Fruit fly (Drosophila melanogaster): Measurements from ENCODE around the gene CG9072.

CG9072 gene

DNA sequence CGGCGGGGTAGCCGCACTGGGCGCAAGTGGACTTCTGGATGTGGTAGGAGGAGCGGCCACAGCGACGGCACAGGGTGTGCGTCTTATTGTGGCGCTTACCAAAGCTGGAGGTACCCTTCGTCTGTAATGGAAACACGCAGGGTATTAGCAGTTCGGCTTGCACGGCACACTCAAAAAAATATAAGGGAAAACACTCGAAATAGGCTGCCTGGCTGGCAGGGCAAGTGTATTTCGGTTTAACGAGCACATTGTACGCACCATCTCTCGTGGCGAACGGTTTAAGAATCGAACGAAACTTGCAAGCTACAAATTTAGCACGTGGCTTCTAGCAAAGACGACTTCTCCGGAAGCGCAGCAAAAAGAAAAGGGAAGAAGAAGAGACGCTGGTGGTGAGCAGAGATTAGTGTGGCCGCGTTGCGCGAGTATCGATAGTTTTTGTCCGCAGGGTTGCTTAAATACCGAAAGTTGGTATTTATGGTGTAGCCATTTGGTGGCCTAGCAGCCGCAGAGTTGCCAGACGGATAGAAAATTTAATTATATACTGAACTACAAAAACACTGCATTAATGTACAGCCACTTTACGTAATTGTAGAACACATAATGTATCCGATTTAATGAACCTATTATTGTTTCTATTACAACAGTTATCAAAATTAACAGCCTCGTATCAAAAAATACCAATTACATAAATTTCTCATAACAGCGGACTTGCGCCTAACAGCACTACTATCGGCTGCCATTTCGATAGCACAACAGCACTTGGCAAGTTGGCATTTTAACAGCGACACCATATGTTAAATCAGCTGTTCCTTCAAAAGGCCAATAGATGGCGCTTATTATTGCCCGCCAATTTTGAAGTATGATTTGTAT is 43.4 kb upstream of the CG9072 start, which contains the start of gene RpL37-1 (continued):
- TF ChIP-seq CG7987 (GFP tag; optimal IDR thresholded peaks at IDR 0.05) (peak; percentile 73), rib (GFP tag; IDR thresholded peaks at IDR 0.05) (no peak), CG16815 (GFP tag; optimal IDR thresholded peaks at IDR 0.05) (peak; percentile 12), CG14050 (GFP tag; IDR thresholded peaks at IDR 0.05) (no peak; the same call in 2 of the 3 replicates), exex (tag; optimal IDR thresholded peaks at IDR 0.05) (no peak), Ptx1 (GFP tag; IDR thresholded peaks at IDR 0.05) (peak; percentile 66), CG10147 (GFP tag; optimal IDR thresholded peaks at IDR 0.05) (peak; percentile 45), CG18476 (GFP tag; optimal IDR thresholded peaks at IDR 0.05) (no peak), CG11560 (tag; IDR thresholded peaks at IDR 0.05) (no peak), Ets97D (GFP tag; optimal IDR thresholded peaks at IDR 0.05) (peak; percentile 99), D19A (tag; optimal IDR thresholded peaks at IDR 0.05) (peak; percentile 96), CG1832 (GFP tag; optimal IDR thresholded peaks at IDR 0.05) (no peak), bowl (GFP tag; IDR thresholded peaks at IDR 0.05) (no peak), toy (GFP tag; IDR thresholded peaks at IDR 0.05) (no peak), zf30C (GFP tag; optimal IDR thresholded peaks at IDR 0.05) (no peak), CG9876 (GFP tag; optimal IDR thresholded peaks at IDR 0.05) (peak; percentile 74), C15 (GFP tag; IDR thresholded peaks at IDR 0.05) (no peak), yki (optimal IDR thresholded peaks at IDR 0.05) (no peak), tx (GFP tag; optimal IDR thresholded peaks at IDR 0.05) (peak; percentile 54), croc (GFP tag; conservative IDR thresholded peaks at IDR 0.05) (no peak; the same call in 2 of the 3 replicates), CG2202 (tag; optimal IDR thresholded peaks at IDR 0.05) (peak; percentile 56), gcm2 (GFP tag; optimal IDR thresholded peaks at IDR 0.05) (peak; percentile 29), Hr78 (GFP tag; optimal IDR thresholded peaks at IDR 0.05) (no peak), Atf6 (GFP tag; IDR thresholded peaks at IDR 0.05) (peak; percentile 68), org-1 (GFP tag; optimal IDR thresholded peaks at IDR 0.05) (peak; percentile 12), CG4360 (GFP tag; IDR thresholded peaks at IDR 0.05) (peak; percentile 4; the same call in 1 of the 2 replicates), CG12391 (tag; optimal IDR thresholded peaks at IDR 0.05) (peak; percentile 61), grn (GFP tag; optimal IDR thresholded peaks at IDR 0.05) (no peak), CG6683 (GFP tag; optimal IDR thresholded peaks at IDR 0.05) (no peak), CG7556 (GFP tag; optimal IDR thresholded peaks at IDR 0.05) (peak; percentile 37), Sry-δ (GFP tag; optimal IDR thresholded peaks at IDR 0.05) (peak; percentile 97), CG3065 (GFP tag; optimal IDR thresholded peaks at IDR 0.05) (no peak), CG9932 (GFP tag; IDR thresholded peaks at IDR 0.05) (peak; percentile 74), amos (GFP tag; IDR thresholded peaks at IDR 0.05; ENCODE audit: partially characterized antibody) (peak; percentile 77), Dip3 (GFP tag; optimal IDR thresholded peaks at IDR 0.05) (peak; percentile 76), CHES-1-like (GFP tag; optimal IDR thresholded peaks at IDR 0.05) (peak; percentile 68), Mad (GFP tag; optimal IDR thresholded peaks at IDR 0.05) (peak; percentile 82), so (GFP tag; IDR thresholded peaks at IDR 0.05) (peak; percentile 56; the same call in 1 of the 3 replicates), CG3847 (GFP tag; IDR thresholded peaks at IDR 0.05) (peak; percentile 82), Dfd (GFP tag; optimal IDR thresholded peaks at IDR 0.05) (no peak), CG9817 (tag; optimal IDR thresholded peaks at IDR 0.05) (peak; percentile 47), CG15696 (tag; optimal IDR thresholded peaks at IDR 0.05) (no peak), CG17829 (tag; optimal IDR thresholded peaks at IDR 0.05) (peak; percentile 40), Xbp1 (GFP tag; optimal IDR thresholded peaks at IDR 0.05) (peak; percentile 58), tio (GFP tag; optimal IDR thresholded peaks at IDR 0.05) (no peak), slbo (GFP tag; IDR thresholded peaks at IDR 0.05) (peak; percentile 64), vfl (GFP tag; optimal IDR thresholded peaks at IDR 0.05) (no peak), CG15011 (GFP tag; optimal IDR thresholded peaks at IDR 0.05) (peak; percentile 58), mld (GFP tag; IDR thresholded peaks at IDR 0.05; ENCODE audit: partially characterized antibody) (no peak), CG14441 (GFP tag; IDR thresholded peaks at IDR 0.05) (peak; percentile 66)

All from whole organism, embryonic.